Worm (Caenorhabditis elegans): ENCODE measurements around the gene arrd-4.

Gene arrd-4

ce11 chrII:9838260-9838935 is at the start of gene arrd-4:
Gene arrd-4 (minus strand): TSS chrII:9838310.
- no peak for TF ChIP-seq sem-4 (tag; optimal IDR thresholded peaks at IDR 0.05)
- no peak for TF ChIP-seq nhr-10 (tag; optimal IDR thresholded peaks at IDR 0.05)
- peak; percentile 6 for TF ChIP-seq lin-11 (tag; optimal IDR thresholded peaks at IDR 0.05)

- TF ChIP-seq sem-4 (tag; optimal IDR thresholded peaks at IDR 0.05) (no peak), ztf-4 (tag; optimal IDR thresholded peaks at IDR 0.05) (no peak)
Measured at ce11 chrII:9886216-9886615, 48.1 kb upstream of the arrd-4 start, which contains the start of gene algn-8. Gene algn-8 (minus strand): TSS chrII:9886442.

- TF ChIP-seq lin-13 (GFP tag; optimal IDR thresholded peaks at IDR 0.05) (no peak), ztf-11 (tag; optimal IDR thresholded peaks at IDR 0.05) (no peak), blmp-1 (tag; optimal IDR thresholded peaks at IDR 0.05; ENCODE audit: insufficient read depth) (no peak), mab-5 (tag; optimal IDR thresholded peaks at IDR 0.05) (no peak), mdl-1 (tag; optimal IDR thresholded peaks at IDR 0.05) (no peak), ama-1 (optimal IDR thresholded peaks at IDR 0.05) (no peak), Y55F3AM.14 (GFP tag; optimal IDR thresholded peaks at IDR 0.05) (no peak), nhr-129 (tag; optimal IDR thresholded peaks at IDR 0.05) (no peak), C34F6.9 (tag; optimal IDR thresholded peaks at IDR 0.05) (no peak), nhr-25 (tag; optimal IDR thresholded peaks at IDR 0.05) (peak; percentile 31), snpc-4 (tag; optimal IDR thresholded peaks at IDR 0.05) (no peak), skn-1 (tag; optimal IDR thresholded peaks at IDR 0.05) (no peak), sma-3 (GFP tag; optimal IDR thresholded peaks at IDR 0.05) (peak; percentile 64), ceh-82 (tag; optimal IDR thresholded peaks at IDR 0.05) (no peak)
Measured at ce11 chrII:9880826-9881225, 42.7 kb upstream of the arrd-4 start, which contains the start of gene C08H9.15. Gene C08H9.15 (plus strand): TSS chrII:9881193.

- TF ChIP-seq lin-39 (tag; optimal IDR thresholded peaks at IDR 0.05), result no peak
Measured at ce11 chrII:9879815-9880214, 41.7 kb upstream of the arrd-4 start.

ce11 chrII:9874508-9875229 is 36.6 kb upstream of the arrd-4 start, which contains the start of the genes chil-2 and ctsa-3.2:
Gene chil-2 (minus strand): TSS chrII:9874608.
Gene ctsa-3.2 (plus strand): TSS chrII:9875179.
- no peak for TF ChIP-seq fos-1 (tag; optimal IDR thresholded peaks at IDR 0.05)
- TF ChIP-seq zag-1 (tag; optimal IDR thresholded peaks at IDR 0.05), result no peak

- TF ChIP-seq sem-4 (tag; optimal IDR thresholded peaks at IDR 0.05), result no peak
- no peak for TF ChIP-seq ztf-4 (tag; optimal IDR thresholded peaks at IDR 0.05)
- no peak for TF ChIP-seq crh-2 (tag; optimal IDR thresholded peaks at IDR 0.05)
- no peak for TF ChIP-seq sma-3 (GFP tag; optimal IDR thresholded peaks at IDR 0.05)
- TF ChIP-seq nhr-10 (tag; optimal IDR thresholded peaks at IDR 0.05), result no peak
- TF ChIP-seq nhr-11 (tag; optimal IDR thresholded peaks at IDR 0.05), result no peak
- no peak for TF ChIP-seq fos-1 (tag; optimal IDR thresholded peaks at IDR 0.05)
- no peak for TF ChIP-seq nhr-6 (tag; optimal IDR thresholded peaks at IDR 0.05)
- TF ChIP-seq ztf-11 (tag; optimal IDR thresholded peaks at IDR 0.05), result no peak
- TF ChIP-seq gmeb-1 (tag; optimal IDR thresholded peaks at IDR 0.05), result no peak
- no peak for TF ChIP-seq alr-1 (tag; optimal IDR thresholded peaks at IDR 0.05)
Measured at ce11 chrII:9872961-9873360, 34.9 kb upstream of the arrd-4 start, which contains the start of gene chil-8. Gene chil-8 (minus strand): TSS chrII:9873061.

- TF ChIP-seq nhr-25 (tag; optimal IDR thresholded peaks at IDR 0.05) (no peak), F13H6.1 (tag; optimal IDR thresholded peaks at IDR 0.05) (no peak), gmeb-1 (tag; optimal IDR thresholded peaks at IDR 0.05) (no peak), lin-39 (tag; optimal IDR thresholded peaks at IDR 0.05) (no peak), zag-1 (tag; optimal IDR thresholded peaks at IDR 0.05) (no peak)
Measured at ce11 chrII:9871061-9871460, 33.0 kb upstream of the arrd-4 start, which contains the start of gene chil-7. Gene chil-7 (minus strand): TSS chrII:9871172.
